Fruit fly (Drosophila melanogaster) whole organism, embryonic: ENCODE data around the gene CG43059.

Experiments used
- Awh ChIP-seq: fragments of 200-800 bp; sonication (Bioruptor generic); IDR thresholded peaks from 2 replicates; pipeline ENCODE4, ENCODE4 v1.3.6; 2022; ENCODE audit warnings: missing biosample characterization, missing genetic modification characterization
- CG10209 ChIP-seq: fragments of 200-800 bp; sonication (Bioruptor generic); optimal IDR thresholded peaks from 3 replicates; lab custom pipeline; 2017; ENCODE audit warnings: missing biosample characterization, mild to moderate bottlenecking, missing genetic modification characterization, missing genetic modification reagents
- CG10321 ChIP-seq: fragments of 200-800 bp; sonication (Bioruptor generic); IDR thresholded peaks from 2 replicates; pipeline ENCODE4 v1.3.6; 2022; ENCODE audit warnings: missing biosample characterization, missing genetic modification characterization
- CG11723 ChIP-seq: fragments of 200-800 bp; sonication (Bioruptor generic); optimal IDR thresholded peaks from 2 replicates; lab custom pipeline; 2017; ENCODE audit warnings: missing biosample characterization, mild to moderate bottlenecking, missing genetic modification characterization
- CG12104 ChIP-seq: fragments of 200-800 bp; sonication (Bioruptor generic); optimal IDR thresholded peaks from 3 replicates; lab custom pipeline; 2016; ENCODE audit warnings: missing biosample characterization, missing genetic modification characterization
- CG12155 ChIP-seq: fragments of 200-800 bp; sonication (Bioruptor generic); optimal IDR thresholded peaks from 3 replicates; lab custom pipeline; 2016; ENCODE audit warnings: missing biosample characterization, missing genetic modification characterization
- CG14014 ChIP-seq: fragments of 200-800 bp; sonication (Bioruptor generic); IDR thresholded peaks from 2 replicates; pipeline ENCODE4 v1.3.6; 2022; ENCODE audit warnings: missing biosample characterization, missing genetic modification characterization
- CG14441 ChIP-seq: fragments of 200-800 bp; sonication (Bioruptor generic); IDR thresholded peaks from 2 replicates; pipeline ENCODE4 v1.3.6; 2022; ENCODE audit warnings: missing biosample characterization, missing genetic modification characterization
- CG15011 ChIP-seq: fragments of 200-800 bp; sonication (Bioruptor generic); optimal IDR thresholded peaks from 3 replicates; lab custom pipeline; 2018; ENCODE audit warnings: missing biosample characterization, mild to moderate bottlenecking, missing genetic modification characterization
- CG15696 ChIP-seq: fragments of 200-800 bp; sonication (Bioruptor generic); optimal IDR thresholded peaks from 2 replicates; lab custom pipeline; 2019; ENCODE audit warnings: missing biosample characterization, mild to moderate bottlenecking, missing genetic modification characterization, moderate library complexity
- CG17802 ChIP-seq: fragments of 200-800 bp; sonication (Bioruptor generic); optimal IDR thresholded peaks from 2 replicates; lab custom pipeline; 2018; ENCODE audit warnings: missing biosample characterization, mild to moderate bottlenecking, missing genetic modification characterization, moderate library complexity
- CG17829 ChIP-seq: fragments of 200-800 bp; optimal IDR thresholded peaks from 2 replicates; lab custom pipeline; 2019; ENCODE audit warnings: missing biosample characterization, mild to moderate bottlenecking, missing genetic modification characterization, moderate library complexity
- CG18011 ChIP-seq: fragments of 200-800 bp; sonication (Bioruptor generic); optimal IDR thresholded peaks from 2 replicates; lab custom pipeline; 2017; ENCODE audit warnings: missing biosample characterization, missing genetic modification characterization, mild to moderate bottlenecking, moderate library complexity, missing genotype
- CG2116 ChIP-seq: fragments of 200-800 bp; sonication (Bioruptor generic); optimal IDR thresholded peaks from 3 replicates; lab custom pipeline; 2018; ENCODE audit warnings: missing biosample characterization, mild to moderate bottlenecking, missing genetic modification characterization
- CG32772 ChIP-seq: fragments of 200-800 bp; sonication (Bioruptor generic); IDR thresholded peaks from 2 replicates; pipeline ENCODE4 v1.3.6; 2022; ENCODE audit warnings: missing biosample characterization, missing genetic modification characterization
- CG3281 ChIP-seq: fragments of 200-800 bp; sonication (Bioruptor generic); optimal IDR thresholded peaks from 3 replicates; lab custom pipeline; 2017; ENCODE audit warnings: missing biosample characterization, mild to moderate bottlenecking, missing genetic modification characterization
- CG33213 ChIP-seq: fragments of 200-800 bp; sonication (Bioruptor generic); optimal IDR thresholded peaks from 3 replicates; lab custom pipeline; 2016; ENCODE audit warnings: missing biosample characterization, missing genetic modification characterization
- CG3847 ChIP-seq: fragments of 200-800 bp; sonication (Bioruptor generic); IDR thresholded peaks from 2 replicates; pipeline ENCODE4 v1.3.6; 2022; ENCODE audit warnings: missing biosample characterization, missing genetic modification characterization
- CG4854 ChIP-seq: fragments of 200-800 bp; sonication (Bioruptor generic); optimal IDR thresholded peaks from 2 replicates; lab custom pipeline; 2016; ENCODE audit warnings: missing biosample characterization, missing genetic modification characterization, inconsistent platforms
- CG7372 ChIP-seq: fragments of 200-800 bp; sonication (Bioruptor generic); IDR thresholded peaks from 2 replicates; pipeline ENCODE4 v1.3.6; 2022; ENCODE audit warnings: missing biosample characterization, missing genetic modification characterization
- CG7556 ChIP-seq: fragments of 200-800 bp; sonication (Bioruptor generic); optimal IDR thresholded peaks from 2 replicates; lab custom pipeline; 2017; ENCODE audit warnings: missing biosample characterization, mild to moderate bottlenecking, missing genetic modification characterization
- CG7839 ChIP-seq: fragments of 200-800 bp; sonication (Bioruptor generic); optimal IDR thresholded peaks from 3 replicates; lab custom pipeline; 2018; ENCODE audit warnings: missing biosample characterization, mild to moderate bottlenecking, missing genetic modification characterization, moderate library complexity
- CG7987 ChIP-seq: fragments of 200-800 bp; sonication (Bioruptor generic); optimal IDR thresholded peaks from 2 replicates; lab custom pipeline; 2018; ENCODE audit warnings: missing biosample characterization, mild to moderate bottlenecking, missing genetic modification characterization, moderate library complexity
- CG8359 ChIP-seq: fragments of 200-800 bp; sonication (Bioruptor generic); optimal IDR thresholded peaks from 2 replicates; lab custom pipeline; 2017; ENCODE audit warnings: missing biosample characterization, mild to moderate bottlenecking, missing genetic modification characterization, borderline replicate concordance
- CG8388 ChIP-seq: fragments of 200-800 bp; sonication (Bioruptor generic); optimal IDR thresholded peaks from 2 replicates; lab custom pipeline; 2019; ENCODE audit warnings: missing biosample characterization, mild to moderate bottlenecking, missing genetic modification characterization, moderate library complexity
- CrebB ChIP-seq: fragments of 200-800 bp; sonication (Bioruptor generic); optimal IDR thresholded peaks from 3 replicates; lab custom pipeline; 2018; ENCODE audit warnings: missing biosample characterization, mild to moderate bottlenecking, missing genetic modification characterization
- Dfd ChIP-seq, 2 experiments: fragments of >200 bp; optimal IDR thresholded peaks; 2 replicates each; lab custom pipeline; 2017; ENCODE audit warnings: missing biosample characterization in 2 of 2, missing genetic modification characterization in 2 of 2
- HLHmδ ChIP-seq: fragments of 200-800 bp; sonication (Bioruptor generic); optimal IDR thresholded peaks from 2 replicates; lab custom pipeline; 2018; ENCODE audit warnings: missing biosample characterization, mild to moderate bottlenecking, missing genetic modification characterization, moderate library complexity
- Hr3 ChIP-seq: fragments of 200-800 bp; sonication (Bioruptor generic); optimal IDR thresholded peaks from 3 replicates; lab custom pipeline; 2016; ENCODE audit warnings: missing biosample characterization, missing genetic modification characterization
- MTF-1 ChIP-seq: fragments of 200-800 bp; sonication (Bioruptor generic); optimal IDR thresholded peaks from 2 replicates; lab custom pipeline; 2018; ENCODE audit warnings: missing biosample characterization, mild to moderate bottlenecking, missing genetic modification characterization, borderline replicate concordance
- Mes4 ChIP-seq: fragments of 200-800 bp; sonication (Bioruptor generic); optimal IDR thresholded peaks from 2 replicates; lab custom pipeline; 2016; ENCODE audit warnings: missing biosample characterization, missing genetic modification characterization
- NfI ChIP-seq: fragments of 200-800 bp; sonication (Bioruptor generic); optimal IDR thresholded peaks from 3 replicates; lab custom pipeline; 2018; ENCODE audit warnings: missing biosample characterization, mild to moderate bottlenecking, missing genetic modification characterization, moderate library complexity
- Opbp ChIP-seq: fragments of 200-800 bp; sonication (Bioruptor generic); IDR thresholded peaks from 3 replicates; pipeline ENCODE4 v1.3.6; 2022; ENCODE audit warnings: missing biosample characterization, missing genetic modification characterization; ENCODE audit not compliant: partially characterized antibody
- Ptx1 ChIP-seq: fragments of 200-800 bp; sonication (Bioruptor generic); IDR thresholded peaks from 2 replicates; pipeline ENCODE4 v1.3.6; 2022; ENCODE audit warnings: missing biosample characterization, missing genetic modification characterization
- Rfx ChIP-seq: fragments of 200-800 bp; sonication (Bioruptor generic); IDR thresholded peaks from 2 replicates; pipeline ENCODE4 v1.3.6; 2022; ENCODE audit warnings: missing biosample characterization, missing genetic modification characterization
- Sry-β ChIP-seq: fragments of 200-800 bp; sonication (Bioruptor generic); optimal IDR thresholded peaks from 2 replicates; lab custom pipeline; 2018; ENCODE audit warnings: missing biosample characterization, mild to moderate bottlenecking, missing genetic modification characterization, moderate library complexity
- br ChIP-seq: fragments of >200 bp; optimal IDR thresholded peaks from 2 replicates; lab custom pipeline; 2017
- dm ChIP-seq: fragments of 200-800 bp; sonication (Bioruptor generic); optimal IDR thresholded peaks from 3 replicates; lab custom pipeline; 2016; ENCODE audit warnings: missing biosample characterization, missing genetic modification characterization
- emc ChIP-seq: fragments of 200-800 bp; sonication (Bioruptor generic); optimal IDR thresholded peaks from 2 replicates; lab custom pipeline; 2016; ENCODE audit warnings: missing biosample characterization, missing genetic modification characterization
- ewg ChIP-seq: fragments of 200-800 bp; sonication (Bioruptor generic); optimal IDR thresholded peaks from 3 replicates; lab custom pipeline; 2017; ENCODE audit warnings: mild to moderate bottlenecking, missing biosample characterization, missing genetic modification reagents, missing genetic modification characterization
- jigr1 ChIP-seq: fragments of 200-800 bp; sonication (Bioruptor generic); IDR thresholded peaks from 3 replicates; pipeline ENCODE4 v1.3.6; 2022; ENCODE audit warnings: missing biosample characterization, missing genetic modification characterization
- jumu ChIP-seq: fragments of 200-800 bp; sonication (Bioruptor generic); optimal IDR thresholded peaks from 3 replicates; lab custom pipeline; 2016; ENCODE audit warnings: missing biosample characterization, missing genetic modification characterization
- nom ChIP-seq: fragments of 200-800 bp; sonication (Bioruptor generic); optimal IDR thresholded peaks from 2 replicates; lab custom pipeline; 2017; ENCODE audit warnings: missing biosample characterization, missing genetic modification characterization, mild to moderate bottlenecking, moderate library complexity, missing genetic modification reagents
- otp ChIP-seq: fragments of 200-800 bp; sonication (Bioruptor generic); IDR thresholded peaks from 3 replicates; pipeline ENCODE4, ENCODE4 v1.3.6; 2022; ENCODE audit warnings: missing biosample characterization, missing genetic modification characterization
- pros ChIP-seq: fragments of 200-800 bp; sonication (Bioruptor generic); optimal IDR thresholded peaks from 3 replicates; lab custom pipeline; 2019; ENCODE audit warnings: missing biosample characterization, mild to moderate bottlenecking, missing genetic modification characterization, moderate library complexity
- row ChIP-seq: fragments of 200-800 bp; sonication (Bioruptor generic); IDR thresholded peaks from 3 replicates; pipeline ENCODE4 v1.3.6; 2022; ENCODE audit warnings: missing biosample characterization, missing genetic modification characterization
- schlank ChIP-seq: fragments of 200-800 bp; sonication (Bioruptor generic); optimal IDR thresholded peaks from 2 replicates; lab custom pipeline; 2018; ENCODE audit warnings: missing biosample characterization, mild to moderate bottlenecking, missing genetic modification characterization
- tap ChIP-seq: fragments of 200-800 bp; optimal IDR thresholded peaks from 3 replicates; lab custom pipeline; 2019; ENCODE audit warnings: missing biosample characterization, mild to moderate bottlenecking, missing genetic modification characterization, moderate library complexity
- trem ChIP-seq: fragments of 200-800 bp; optimal IDR thresholded peaks from 3 replicates; lab custom pipeline; 2019; ENCODE audit warnings: missing biosample characterization, mild to moderate bottlenecking, missing genetic modification characterization, moderate library complexity
- tx ChIP-seq: fragments of 200-800 bp; sonication (Bioruptor generic); optimal IDR thresholded peaks from 2 replicates; lab custom pipeline; 2016; ENCODE audit warnings: missing biosample characterization, missing genetic modification characterization
- zfh2 ChIP-seq: fragments of 200-800 bp; sonication (Bioruptor generic); optimal IDR thresholded peaks from 2 replicates; lab custom pipeline; 2016; ENCODE audit warnings: missing biosample characterization, missing genetic modification characterization

CG43059 gene

DNA sequence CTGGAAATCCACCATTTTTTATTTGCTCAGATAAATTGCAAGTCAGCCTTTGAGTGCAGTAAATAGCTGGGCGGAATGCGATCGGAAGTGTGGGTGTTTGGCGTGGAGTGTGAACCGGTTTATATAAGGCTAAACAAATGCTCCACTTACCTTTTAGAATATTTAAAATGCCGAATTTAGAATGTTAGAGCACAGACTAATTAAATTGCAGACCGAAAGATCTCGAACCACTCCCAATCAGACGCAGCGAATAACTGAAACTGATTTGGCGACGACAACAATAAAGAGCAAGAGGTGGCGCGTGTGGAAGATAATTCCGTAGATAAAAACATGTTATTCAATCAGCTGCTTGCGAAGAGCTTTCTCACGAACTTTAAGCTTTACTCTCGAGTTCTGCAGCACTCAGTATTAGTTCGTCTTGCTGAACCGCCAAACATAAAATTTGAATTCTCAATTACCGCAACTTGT, 41.9 kb upstream of the CG43059 start, which contains the start of gene Idh (continued):
- TF ChIP-seq CG2116 (GFP tag; lab: Kevin White, UChicago) (no peak), CG7556 (no peak), dm (GFP tag; lab: Kevin White, UChicago) (no peak), Mes4 (GFP tag; lab: Kevin White, UChicago) (no peak), HLHmδ (GFP tag; lab: Kevin White, UChicago) (no peak), CG15011 (GFP tag; lab: Kevin White, UChicago) (no peak), CG18011 (peak; percentile 99), zfh2 (GFP tag; lab: Kevin White, UChicago) (no peak), CG15696 (tag; lab: Kevin White, UChicago) (no peak), CG7372 (GFP tag; lab: Robert Waterston, UW) (no peak), CrebB (tag; lab: Kevin White, UChicago) (peak; percentile 51), CG3847 (GFP tag; lab: Robert Waterston, UW) (no peak), Hr3 (GFP tag; lab: Kevin White, UChicago) (no peak), CG14014 (GFP tag; lab: Robert Waterston, UW) (0 out of 2 replicates have a peak, but pooled peaks have one; percentile 17), CG7987 (peak; percentile 27), nom (peak; percentile 55), CG17802 (tag; lab: Kevin White, UChicago) (no peak), CG11723 (GFP tag; lab: Kevin White, UChicago) (no peak), CG3281 (GFP tag; lab: Kevin White, UChicago) (peak; percentile 42), CG10321 (GFP tag; lab: Robert Waterston, UW) (no peak), tap (tag; lab: Kevin White, UChicago) (no peak), schlank (tag; lab: Kevin White, UChicago) (no peak), jumu (no peak), CG8388 (GFP tag; lab: Kevin White, UChicago) (no peak), Dfd (GFP tag; optimal IDR thresholded peaks at IDR 0.05; lab: Kevin White, UChicago) (no peak), CG17829 (tag; lab: Kevin White, UChicago) (no peak), CG10209 (no peak), Opbp (0 out of 3 replicates have a peak, but pooled peaks have one; percentile 29), Sry-β (GFP tag; lab: Kevin White, UChicago) (no peak), CG8359 (GFP tag; lab: Kevin White, UChicago) (no peak), Rfx (GFP tag; lab: Robert Waterston, UW) (peak; percentile 52; the same call in 1 of the 2 replicates), pros (no peak), NfI (peak; percentile 31), Awh (GFP tag; lab: Robert Waterston, UW) (no peak), otp (GFP tag; lab: Robert Waterston, UW) (no peak), CG12104 (no peak), tx (no peak), Ptx1 (GFP tag; lab: Robert Waterston, UW) (no peak), MTF-1 (GFP tag; lab: Kevin White, UChicago) (no peak), CG14441 (GFP tag; lab: Robert Waterston, UW) (peak; percentile 45; the same call in 1 of the 2 replicates), CG12155 (no peak), emc (no peak), CG4854 (GFP tag; lab: Kevin White, UChicago) (no peak), CG7839 (tag; lab: Kevin White, UChicago) (peak; percentile 28), jigr1 (GFP tag; lab: Robert Waterston, UW) (no peak), br (lab: Kevin White, UChicago) (no peak), CG33213 (GFP tag; lab: Kevin White, UChicago) (no peak), CG32772 (no peak), trem (tag; lab: Kevin White, UChicago) (no peak), row (no peak), ewg (no peak)
